Fruit fly (Drosophila melanogaster) whole organism, wandering third instar larva: ENCODE measurements around the gene Atx-1.

Experiments
- CG32264 ChIP-seq: fragments of 200-800 bp; sonication (Bioruptor generic); optimal IDR thresholded peaks from 2 replicates; lab custom pipeline; 2016; ENCODE audit warnings: missing biosample characterization, missing genetic modification characterization
- CG9705 ChIP-seq: fragments of 200-800 bp; sonication (Bioruptor generic); optimal IDR thresholded peaks from 2 replicates; lab custom pipeline; 2018; ENCODE audit warnings: missing biosample characterization, mild to moderate bottlenecking, missing genetic modification characterization
- CrebA ChIP-seq: fragments of 200-800 bp; sonication (Bioruptor generic); optimal IDR thresholded peaks from 2 replicates; lab custom pipeline; 2016; ENCODE audit warnings: missing biosample characterization, mild to moderate bottlenecking, missing genetic modification characterization, borderline replicate concordance
- Dfd ChIP-seq: fragments of >200 bp; optimal IDR thresholded peaks from 2 replicates; lab custom pipeline; 2017; ENCODE audit warnings: missing biosample characterization, missing genetic modification characterization
- Dif ChIP-seq: fragments of 200-275, 200-300 bp; sonication (Bioruptor generic); optimal IDR thresholded peaks from 2 replicates; lab custom pipeline; 2018; ENCODE audit warnings: missing biosample characterization, missing genetic modification characterization; ENCODE audit not compliant: partially characterized antibody
- GATAd ChIP-seq: sonication (Bioruptor generic); optimal IDR thresholded peaks from 2 replicates; lab custom pipeline; 2016; ENCODE audit warnings: missing biosample characterization, missing genetic modification characterization
- HLH106 ChIP-seq: fragments of 200-800 bp; optimal IDR thresholded peaks from 3 replicates; lab custom pipeline; 2019; ENCODE audit warnings: missing biosample characterization, mild to moderate bottlenecking, missing genetic modification characterization, moderate library complexity
- Hnf4 ChIP-seq: fragments of 200-800 bp; sonication (Bioruptor generic); optimal IDR thresholded peaks from 2 replicates; lab custom pipeline; 2016; ENCODE audit warnings: missing biosample characterization, mild to moderate bottlenecking, missing genetic modification characterization
- Jra ChIP-seq: sonication (Bioruptor generic); optimal IDR thresholded peaks from 2 replicates; lab custom pipeline; 2016; ENCODE audit warnings: missing biosample characterization, missing genetic modification characterization
- Mio ChIP-seq: sonication (Bioruptor generic); optimal IDR thresholded peaks from 2 replicates; lab custom pipeline; 2016; ENCODE audit warnings: missing biosample characterization, missing genetic modification characterization
- Myc ChIP-seq: fragments of >200 bp; optimal IDR thresholded peaks from 2 replicates; lab custom pipeline; 2017
- N ChIP-seq: fragments of >200 bp; optimal IDR thresholded peaks from 2 replicates; lab custom pipeline; 2018; ENCODE audit warnings: missing biosample characterization, missing external identifiers, missing genetic modification characterization
- OdsH ChIP-seq: fragments of 200-800 bp; sonication (Bioruptor generic); optimal IDR thresholded peaks from 2 replicates; lab custom pipeline; 2016; ENCODE audit warnings: missing biosample characterization, mild to moderate bottlenecking, missing genetic modification characterization
- Rel ChIP-seq, 2 experiments: fragments of 200-800 bp; sonication (Bioruptor generic) in 1 of 2; optimal IDR thresholded peaks; 2 replicates in 1 of 2; 3 replicates in 1 of 2; lab custom pipeline; 2016 to 2019; ENCODE audit warnings: mild to moderate bottlenecking in 2 of 2, missing biosample characterization in 2 of 2, missing genetic modification characterization in 2 of 2, moderate library complexity in 1 of 2
- Sp1 ChIP-seq: fragments of 200-800 bp; sonication (Bioruptor generic); optimal IDR thresholded peaks from 3 replicates; lab custom pipeline; 2019; ENCODE audit warnings: missing biosample characterization, mild to moderate bottlenecking, missing genetic modification characterization, moderate library complexity
- Vsx2 ChIP-seq: fragments of 200-300, 225-300 bp; sonication (Bioruptor generic); optimal IDR thresholded peaks from 2 replicates; lab custom pipeline; 2018; ENCODE audit warnings: missing biosample characterization, missing genetic modification characterization; ENCODE audit not compliant: partially characterized antibody
- br ChIP-seq: fragments of 200-800 bp; sonication (Bioruptor generic); optimal IDR thresholded peaks from 2 replicates; lab custom pipeline; 2016; ENCODE audit warnings: missing biosample characterization, missing genetic modification characterization
- dl ChIP-seq, 2 experiments: fragments of 175-275, 200-275 bp in 1 of 2; fragments of 200-275 bp in 1 of 2; sonication (Bioruptor generic); optimal IDR thresholded peaks; lab custom pipeline; 2018; ENCODE audit warnings: mild to moderate bottlenecking in 2 of 2, missing biosample characterization in 2 of 2, missing genetic modification characterization in 2 of 2, moderate library complexity in 2 of 2; ENCODE audit not compliant: partially characterized antibody in 2 of 2, insufficient read depth in 1 of 2
- dmrt93B ChIP-seq: fragments of 200-800 bp; sonication (Bioruptor generic); optimal IDR thresholded peaks from 2 replicates; lab custom pipeline; 2018; ENCODE audit warnings: missing biosample characterization, mild to moderate bottlenecking, missing genetic modification characterization
- dsf ChIP-seq: sonication (Bioruptor generic); optimal IDR thresholded peaks from 2 replicates; lab custom pipeline; 2016; ENCODE audit warnings: missing biosample characterization, missing genetic modification characterization, borderline replicate concordance
- ey ChIP-seq: fragments of 200-800 bp; sonication (Bioruptor generic); optimal IDR thresholded peaks from 2 replicates; lab custom pipeline; 2016; ENCODE audit warnings: missing biosample characterization, missing genetic modification characterization
- foxo ChIP-seq, 2 experiments: fragments of 200-800 bp; sonication (Bioruptor generic); optimal IDR thresholded peaks; 2 replicates in 1 of 2; 3 replicates in 1 of 2; lab custom pipeline; 2016 to 2017; ENCODE audit warnings: missing biosample characterization in 2 of 2, missing genetic modification characterization in 2 of 2
- fru ChIP-seq: fragments of 200-800 bp; sonication (Bioruptor generic); optimal IDR thresholded peaks from 3 replicates; lab custom pipeline; 2016; ENCODE audit warnings: missing biosample characterization, mild to moderate bottlenecking, missing genetic modification characterization
- h ChIP-seq: fragments of 200-800 bp; sonication (Bioruptor generic); optimal IDR thresholded peaks from 3 replicates; lab custom pipeline; 2016; ENCODE audit warnings: missing biosample characterization, mild to moderate bottlenecking, missing genetic modification characterization
- jim ChIP-seq: fragments of 175-275, 200-325 bp; sonication (Bioruptor generic); optimal IDR thresholded peaks from 2 replicates; lab custom pipeline; 2016; ENCODE audit warnings: missing biosample characterization, mild to moderate bottlenecking, missing genetic modification characterization
- lola ChIP-seq: fragments of >200 bp; optimal IDR thresholded peaks from 2 replicates; lab custom pipeline; 2017; ENCODE audit warnings: missing biosample characterization, missing genetic modification characterization
- pan ChIP-seq: fragments of >200 bp; optimal IDR thresholded peaks from 2 replicates; lab custom pipeline; 2017
- psq ChIP-seq: fragments of 200-800 bp; sonication (Bioruptor generic); optimal IDR thresholded peaks from 3 replicates; lab custom pipeline; 2017; ENCODE audit warnings: missing biosample characterization, mild to moderate bottlenecking, missing genetic modification characterization, moderate library complexity
- rgr ChIP-seq: fragments of 200-800 bp; sonication (Bioruptor generic); optimal IDR thresholded peaks from 3 replicates; lab custom pipeline; 2016; ENCODE audit warnings: missing biosample characterization, mild to moderate bottlenecking, missing genetic modification characterization
- sage ChIP-seq: fragments of 200-800 bp; sonication (Bioruptor generic); optimal IDR thresholded peaks from 2 replicates; lab custom pipeline; 2016; ENCODE audit warnings: missing biosample characterization, mild to moderate bottlenecking, missing genetic modification characterization
- sv ChIP-seq: fragments of 200-800 bp; sonication (Bioruptor generic); optimal IDR thresholded peaks from 3 replicates; lab custom pipeline; 2016; ENCODE audit warnings: missing biosample characterization, missing genetic modification characterization
- tai ChIP-seq: sonication (Bioruptor generic); optimal IDR thresholded peaks from 2 replicates; lab custom pipeline; 2016; ENCODE audit warnings: missing biosample characterization, missing genetic modification characterization
- woc ChIP-seq: sonication (Bioruptor generic); optimal IDR thresholded peaks from 2 replicates; lab custom pipeline; 2016; ENCODE audit warnings: missing biosample characterization, mild to moderate bottlenecking, missing genetic modification characterization

The Atx-1 gene

DNA sequence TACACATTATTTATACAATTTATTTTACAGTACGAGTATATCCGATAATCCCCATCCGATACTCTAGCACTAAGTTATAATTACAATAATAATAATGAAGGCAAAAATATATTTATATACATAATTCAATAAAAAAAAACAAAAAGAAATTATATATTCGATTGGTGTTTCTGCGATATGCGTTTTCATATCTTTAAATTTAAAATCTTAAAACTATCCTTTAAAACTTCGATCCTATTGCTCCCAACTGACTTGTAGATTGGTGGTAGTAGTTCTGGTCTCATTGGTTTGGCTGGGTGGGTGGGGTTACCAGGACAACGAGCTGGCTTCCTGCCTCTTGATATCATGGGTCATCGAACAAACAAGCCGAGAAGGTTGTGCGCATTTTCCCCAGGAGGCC lies 9.3 kb upstream of the Atx-1 start, which contains the start of gene iav:
Gene iav (plus strand): TSS at position 301 of the 400 bp plus-strand sequence.
- TF ChIP-seq N, result no peak
- no peak for TF ChIP-seq h (GFP tag; lab: Kevin White, UChicago)
- no peak for TF ChIP-seq jim
- no peak for TF ChIP-seq dl (GFP tag; optimal IDR thresholded peaks at IDR 0.05; lab: Kevin White, UChicago; ENCODE audit: insufficient read depth in 1 of 2, partially characterized antibody in 2 of 2)
- TF ChIP-seq ey (GFP tag; lab: Kevin White, UChicago), result no peak
- TF ChIP-seq woc (GFP tag; lab: Kevin White, UChicago), result no peak
- no peak for TF ChIP-seq Sp1 (GFP tag; lab: Kevin White, UChicago)
- TF ChIP-seq Jra, result no peak
- no peak for TF ChIP-seq fru (GFP tag; lab: Kevin White, UChicago)
- TF ChIP-seq OdsH (GFP tag; lab: Kevin White, UChicago), result no peak
- TF ChIP-seq Vsx2 (GFP tag; lab: Kevin White, UChicago), result no peak
- no peak for TF ChIP-seq Mio
- TF ChIP-seq dmrt93B, result no peak
- TF ChIP-seq, all 38 proteins: peak for 0

DNA sequence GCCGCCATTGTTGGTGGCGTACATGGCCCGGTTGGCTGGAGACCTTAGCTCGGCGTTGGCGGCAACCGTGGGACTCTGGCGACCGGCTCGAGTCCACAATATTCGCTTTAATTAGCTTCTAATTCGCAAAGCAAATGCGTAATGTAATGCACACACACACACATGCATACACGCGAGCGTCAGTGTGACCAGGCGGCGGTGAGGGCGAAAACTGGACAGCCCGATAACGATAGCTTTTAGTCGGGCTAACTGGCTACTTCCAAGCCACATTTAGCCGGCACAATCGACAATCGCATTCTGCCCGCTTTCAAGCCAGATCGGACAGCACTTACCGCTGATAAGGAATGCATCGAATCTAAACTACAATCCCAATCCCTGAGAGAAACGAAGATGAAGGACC lies 2.3 kb upstream of the Atx-1 start, which contains the start of the genes Nf-YC and xit:
Gene Nf-YC (minus strand): TSS at position 217 of the 400 bp plus-strand sequence.
Gene xit (plus strand): TSS at position 314 of the 400 bp plus-strand sequence.
- TF ChIP-seq Vsx2 (GFP tag; lab: Kevin White, UChicago), result peak; percentile 97
- TF ChIP-seq rgr (GFP tag; lab: Kevin White, UChicago), result no peak
- no peak for TF ChIP-seq foxo (GFP tag; optimal IDR thresholded peaks at IDR 0.05; lab: Kevin White, UChicago)
- peak; percentile 96 for TF ChIP-seq Myc (lab: Kevin White, UChicago)
- peak; percentile 19 for TF ChIP-seq HLH106 (tag; lab: Kevin White, UChicago)

DNA sequence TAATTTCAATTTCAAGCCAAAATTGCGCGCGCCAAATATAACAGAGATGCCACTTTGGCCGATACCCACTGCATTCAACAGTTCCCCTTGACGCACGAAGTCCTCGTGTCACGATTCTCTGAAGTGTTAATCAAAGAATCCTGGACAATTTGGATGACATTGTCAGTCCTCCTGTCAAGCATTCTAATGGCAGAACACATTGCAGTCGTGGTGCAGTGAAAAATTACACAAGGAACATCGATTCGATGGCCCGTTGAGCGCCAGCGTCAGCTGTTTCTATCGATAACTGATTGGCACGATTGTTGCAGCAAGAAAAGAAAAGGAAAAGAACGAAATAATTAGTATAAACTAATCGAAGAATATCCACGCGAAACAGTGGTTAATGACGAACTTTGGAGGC lies 1.2 kb downstream of the Atx-1 start, which contains the start of gene nonC:
Gene nonC (plus strand): TSS at position 294 of the 400 bp plus-strand sequence.
- TF ChIP-seq Dfd (GFP tag; lab: Kevin White, UChicago) (no peak), dsf (GFP tag; lab: Kevin White, UChicago) (no peak), Jra (no peak), dmrt93B (no peak), pan (lab: Kevin White, UChicago) (no peak), Dif (GFP tag; lab: Kevin White, UChicago) (no peak), Myc (lab: Kevin White, UChicago) (peak; percentile 93), ey (GFP tag; lab: Kevin White, UChicago) (no peak)

DNA sequence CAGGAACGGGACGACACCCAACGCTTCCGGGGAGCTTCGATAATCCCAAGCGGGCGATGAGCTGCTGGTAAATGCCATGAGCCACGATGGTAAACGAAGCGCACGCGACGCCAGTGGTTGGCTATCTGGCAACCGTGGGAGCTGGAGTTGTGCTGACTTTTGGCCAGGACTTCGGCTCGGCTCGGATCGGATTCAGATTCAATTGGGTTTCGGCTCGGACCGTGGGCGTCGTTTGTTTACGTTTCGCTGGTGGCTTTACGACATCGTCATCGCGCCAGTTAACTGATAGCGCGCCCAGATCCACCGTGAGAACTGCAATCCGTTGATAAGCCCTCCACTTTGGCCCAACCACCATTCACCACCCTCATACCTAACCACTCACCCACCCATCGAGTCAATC lies 9.6 kb downstream of the Atx-1 start, which contains the start of gene mAChR-C:
Gene mAChR-C (minus strand): TSS at position 101 of the 400 bp plus-strand sequence.
- TF ChIP-seq rgr (GFP tag; lab: Kevin White, UChicago) (no peak), Dfd (GFP tag; lab: Kevin White, UChicago) (no peak), sage (GFP tag; lab: Kevin White, UChicago) (no peak), fru (GFP tag; lab: Kevin White, UChicago) (no peak), jim (no peak), dmrt93B (no peak), CrebA (no peak), ey (GFP tag; lab: Kevin White, UChicago) (no peak), h (GFP tag; lab: Kevin White, UChicago) (no peak), sv (GFP tag; lab: Kevin White, UChicago) (no peak), Jra (no peak), tai (GFP tag; lab: Kevin White, UChicago) (no peak)

DNA sequence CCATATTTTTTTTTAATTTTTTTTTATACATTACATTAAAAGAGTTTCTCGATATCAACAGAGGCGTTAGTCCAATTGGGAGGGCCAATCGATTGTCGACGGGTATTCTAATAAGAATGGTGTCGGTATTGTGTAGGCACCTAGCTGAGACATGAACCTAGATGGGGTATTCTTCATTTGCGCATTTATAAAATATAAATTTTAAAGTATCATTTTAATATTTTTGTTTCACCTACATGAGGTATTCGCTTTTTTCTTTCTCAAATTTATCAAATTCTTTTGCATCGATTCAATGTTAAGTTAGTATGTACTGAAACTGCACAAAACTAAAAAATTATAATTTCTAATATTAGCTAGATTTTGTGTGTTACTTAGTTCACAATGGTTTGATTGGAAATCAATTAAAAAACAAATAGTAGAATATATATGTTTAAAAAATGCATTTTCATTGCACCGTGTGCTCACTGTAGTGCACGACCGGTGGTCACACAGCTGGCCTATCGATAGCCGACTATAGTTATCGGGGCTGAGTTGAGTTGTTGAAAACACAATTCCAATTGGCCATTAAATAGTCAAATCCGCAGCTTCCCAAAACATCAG lies 20.9 kb downstream of the Atx-1 start, which contains the start of the genes CG14435 and Tmf:
Gene CG14435 (minus strand): TSS at position 81 of the 600 bp plus-strand sequence.
Gene Tmf (plus strand): TSS at position 501 of the 600 bp plus-strand sequence.
- TF ChIP-seq dmrt93B (peak; percentile 71), GATAd (no peak), Rel (GFP tag; optimal IDR thresholded peaks at IDR 0.05; lab: Kevin White, UChicago) (no peak), Rel (tag; optimal IDR thresholded peaks at IDR 0.05; lab: Kevin White, UChicago) (peak; percentile 43), N (no peak), sv (GFP tag; lab: Kevin White, UChicago) (peak; percentile 67), ey (GFP tag; lab: Kevin White, UChicago) (peak; percentile 54), pan (lab: Kevin White, UChicago) (no peak), woc (GFP tag; lab: Kevin White, UChicago) (peak; percentile 68), foxo (GFP tag; optimal IDR thresholded peaks at IDR 0.05; lab: Kevin White, UChicago) (peak in 1 of 2 experiments; percentile 82), h (GFP tag; lab: Kevin White, UChicago) (peak; percentile 69), lola (GFP tag; lab: Kevin White, UChicago) (no peak), OdsH (GFP tag; lab: Kevin White, UChicago) (peak; percentile 56), Dfd (GFP tag; lab: Kevin White, UChicago) (no peak), Mio (no peak), Sp1 (GFP tag; lab: Kevin White, UChicago) (peak; percentile 81), dl (GFP tag; optimal IDR thresholded peaks at IDR 0.05; lab: Kevin White, UChicago; ENCODE audit: insufficient read depth in 1 of 2, partially characterized antibody in 2 of 2) (no peak), HLH106 (tag; lab: Kevin White, UChicago) (peak; percentile 86), CG9705 (GFP tag; lab: Kevin White, UChicago) (peak; percentile 73), sage (GFP tag; lab: Kevin White, UChicago) (peak; percentile 17), fru (GFP tag; lab: Kevin White, UChicago) (peak; percentile 70), Hnf4 (GFP tag; lab: Kevin White, UChicago) (no peak), dsf (GFP tag; lab: Kevin White, UChicago) (peak; percentile 47), br (peak; percentile 42), psq (GFP tag; lab: Kevin White, UChicago) (peak; percentile 69), CG32264 (GFP tag; lab: Kevin White, UChicago) (no peak), Dif (GFP tag; lab: Kevin White, UChicago) (no peak), rgr (GFP tag; lab: Kevin White, UChicago) (peak; percentile 76)
